Worm (Caenorhabditis elegans) whole organism, L4 larva: ENCODE results near the gene rpb-11.
A peak's percentile ranks its signal among the peaks of the same experiment; 100 is the strongest.

ENCODE experiments used
- F37D6.2 ChIP-seq: sonication (generic microtip); optimal IDR thresholded peaks from 2 replicates; lab custom pipeline; 2016; ENCODE audit warnings: mild to moderate bottlenecking, missing genetic modification characterization, missing compliant biosample characterization
- Y105C5A.15 ChIP-seq: fragments of 200-800 bp; sonication (Bioruptor generic); IDR thresholded peaks from 2 replicates; pipeline ENCODE4 v1.3.6; 2022; ENCODE audit warnings: missing genetic modification characterization, missing compliant biosample characterization
- Y48G9A.11 ChIP-seq: fragments of 200-800 bp; sonication (Bioruptor generic); IDR thresholded peaks from 2 replicates; pipeline ENCODE4 v1.3.6; 2022; ENCODE audit warnings: missing genetic modification reagents, missing genetic modification characterization, missing compliant biosample characterization
- Y5F2A.4 ChIP-seq: fragments of 200-800 bp; sonication (Bioruptor generic); optimal IDR thresholded peaks from 2 replicates; lab custom pipeline; 2018; ENCODE audit warnings: mild to moderate bottlenecking, missing genetic modification characterization, missing compliant biosample characterization
- aha-1 ChIP-seq: fragments of 150-350 bp; peaks from one replicate; lab custom pipeline; 2014; ENCODE audit warnings: missing biosample characterization, missing genetic modification characterization
- ama-1 ChIP-seq: fragments of 150-350 bp; optimal IDR thresholded peaks from 2 replicates; lab custom pipeline; 2014; ENCODE audit warnings: inconsistent platforms, mixed read lengths
- ceh-28 ChIP-seq: fragments of 150-350 bp; optimal IDR thresholded peaks from 2 replicates; lab custom pipeline; 2014; ENCODE audit warnings: missing biosample characterization, missing genetic modification reagents, missing genetic modification characterization
- ctbp-1 ChIP-seq: fragments of 200-800 bp; sonication (Bioruptor generic); IDR thresholded peaks from 2 replicates; pipeline ENCODE4 v1.3.6; 2022; ENCODE audit warnings: missing genetic modification reagents, missing genetic modification characterization, missing compliant biosample characterization
- daf-12 ChIP-seq: fragments of 150-350 bp; optimal IDR thresholded peaks from 2 replicates; lab custom pipeline; 2014; ENCODE audit warnings: missing biosample characterization, missing genetic modification reagents, missing genetic modification characterization
- dmd-6 ChIP-seq: fragments of 200-800 bp; sonication (Bioruptor generic); IDR thresholded peaks from 2 replicates; pipeline ENCODE4 v1.3.6; 2022; ENCODE audit warnings: missing genetic modification reagents, missing genetic modification characterization, missing compliant biosample characterization
- dmd-8 ChIP-seq: fragments of 200-800 bp; sonication (Bioruptor generic); IDR thresholded peaks from 2 replicates; pipeline ENCODE4 v1.3.6; 2022; ENCODE audit warnings: missing genetic modification characterization, missing compliant biosample characterization
- dpl-1 ChIP-seq: fragments of 150-350 bp; optimal IDR thresholded peaks from 2 replicates; lab custom pipeline; 2014; ENCODE audit warnings: missing biosample characterization, missing genetic modification reagents, missing genetic modification characterization
- egl-27 ChIP-seq: sonication (generic microtip); optimal IDR thresholded peaks from 3 replicates; lab custom pipeline; 2017; ENCODE audit warnings: missing biosample characterization, missing genetic modification reagents, missing genetic modification characterization
- gei-8 ChIP-seq: fragments of 200-800 bp; sonication (Bioruptor generic); optimal IDR thresholded peaks from 2 replicates; lab custom pipeline; 2018; ENCODE audit warnings: mild to moderate bottlenecking, missing genetic modification characterization, missing compliant biosample characterization
- hif-1 ChIP-seq, 2 experiments: sonication (generic microtip); optimal IDR thresholded peaks; 2 replicates each; lab custom pipeline; 2016 to 2017; ENCODE audit warnings: missing compliant biosample characterization in 2 of 2, missing genetic modification characterization in 2 of 2, missing genetic modification reagents in 2 of 2, missing genotype in 2 of 2, mild to moderate bottlenecking in 1 of 2
- hlh-11 ChIP-seq: fragments of 200-800 bp; sonication (Bioruptor generic); optimal IDR thresholded peaks from 2 replicates; lab custom pipeline; 2018; ENCODE audit warnings: mild to moderate bottlenecking, missing genetic modification characterization, missing compliant biosample characterization
- hlh-30 ChIP-seq: sonication (generic microtip); optimal IDR thresholded peaks from 2 replicates; lab custom pipeline; 2017; ENCODE audit warnings: antibody characterized with exemption, mild to moderate bottlenecking, missing genetic modification characterization, missing compliant biosample characterization; ENCODE audit not compliant: insufficient read depth
- hmg-1.1 ChIP-seq: fragments of 200-800 bp; sonication (Bioruptor generic); IDR thresholded peaks from 2 replicates; pipeline ENCODE4 v1.3.6; 2022; ENCODE audit warnings: missing genetic modification reagents, missing genetic modification characterization, missing compliant biosample characterization
- jun-1 ChIP-seq: fragments of 150-350 bp; optimal IDR thresholded peaks from 2 replicates; lab custom pipeline; 2014; ENCODE audit warnings: missing biosample characterization, missing genetic modification reagents, missing genetic modification characterization
- lin-13 ChIP-seq: fragments of 150-350 bp; optimal IDR thresholded peaks from 2 replicates; lab custom pipeline; 2014; ENCODE audit warnings: missing biosample characterization, missing genetic modification reagents, missing genetic modification characterization
- lin-15B ChIP-seq: fragments of 150-350 bp; sonication (generic microtip); optimal IDR thresholded peaks from 3 replicates; lab custom pipeline; 2014; ENCODE audit warnings: missing biosample characterization, missing genetic modification characterization
- lin-38 ChIP-seq: fragments of 200-800 bp; sonication (Bioruptor generic); IDR thresholded peaks from 2 replicates; pipeline ENCODE4 v1.3.6; 2022; ENCODE audit warnings: missing genetic modification reagents, missing genetic modification characterization, missing compliant biosample characterization
- lir-3 ChIP-seq: sonication (generic microtip); optimal IDR thresholded peaks from 2 replicates; lab custom pipeline; 2016; ENCODE audit warnings: mild to moderate bottlenecking, missing genetic modification characterization, missing compliant biosample characterization
- mdl-1 ChIP-seq, 2 experiments: fragments of 150-350 bp in 1 of 2; sonication (generic microtip) in 1 of 2; optimal IDR thresholded peaks; 2 replicates each; lab custom pipeline; 2014 to 2017; ENCODE audit warnings: missing biosample characterization in 2 of 2, missing genetic modification characterization in 2 of 2
- mdt-29 ChIP-seq: fragments of 200-800 bp; sonication (Bioruptor generic); IDR thresholded peaks from 2 replicates; pipeline ENCODE4 v1.3.6; 2022; ENCODE audit warnings: missing genetic modification reagents, missing genetic modification characterization, missing compliant biosample characterization
- nhr-11 ChIP-seq: fragments of 150-350 bp; optimal IDR thresholded peaks from 2 replicates; lab custom pipeline; 2014; ENCODE audit warnings: missing biosample characterization, missing genetic modification characterization
- nhr-111 ChIP-seq: fragments of 200-800 bp; sonication (Bioruptor generic); optimal IDR thresholded peaks from 2 replicates; lab custom pipeline; 2018; ENCODE audit warnings: mild to moderate bottlenecking, missing genetic modification characterization, missing compliant biosample characterization
- nhr-48 ChIP-seq: sonication (generic microtip); optimal IDR thresholded peaks from 2 replicates; lab custom pipeline; 2016; ENCODE audit warnings: mild to moderate bottlenecking, missing genetic modification characterization, missing compliant biosample characterization
- nhr-76 ChIP-seq: fragments of 150-350 bp; optimal IDR thresholded peaks from 2 replicates; lab custom pipeline; 2014; ENCODE audit warnings: missing biosample characterization, missing genetic modification characterization
- pha-4 ChIP-seq, 2 experiments: fragments of 150-350 bp in 1 of 2; fragments of 200-800 bp in 1 of 2; sonication (Bioruptor generic) in 1 of 2; IDR thresholded peaks in 1 of 2; optimal IDR thresholded peaks in 1 of 2; 2 replicates each; pipeline versions ENCODE4 v1.3.6 to Lab custom; 2014 to 2022; ENCODE audit warnings: missing genetic modification characterization in 2 of 2, missing genetic modification reagents in 2 of 2, missing biosample characterization in 1 of 2, missing compliant biosample characterization in 1 of 2
- pqm-1 ChIP-seq: sonication (generic microtip); optimal IDR thresholded peaks from 2 replicates; lab custom pipeline; 2017; ENCODE audit warnings: missing biosample characterization, missing genetic modification characterization
- rbr-2 ChIP-seq: sonication (generic microtip); optimal IDR thresholded peaks from 2 replicates; lab custom pipeline; 2016; ENCODE audit warnings: missing genotype, missing genetic modification characterization, missing compliant biosample characterization
- saeg-2 ChIP-seq: fragments of 200-800 bp; sonication (Bioruptor generic); IDR thresholded peaks from 2 replicates; pipeline ENCODE4 v1.3.6; 2022; ENCODE audit warnings: missing genetic modification reagents, missing genetic modification characterization, missing compliant biosample characterization
- sdz-12 ChIP-seq: fragments of 200-800 bp; sonication (Bioruptor generic); optimal IDR thresholded peaks from 2 replicates; lab custom pipeline; 2018; ENCODE audit warnings: mild to moderate bottlenecking, missing genetic modification characterization, missing compliant biosample characterization
- set-16 ChIP-seq: fragments of 200-800 bp; sonication (Bioruptor generic); IDR thresholded peaks from 2 replicates; pipeline ENCODE4 v1.3.6; 2022; ENCODE audit warnings: missing genetic modification reagents, missing genetic modification characterization, missing compliant biosample characterization
- skn-1 ChIP-seq: fragments of 150-350 bp; optimal IDR thresholded peaks from 2 replicates; lab custom pipeline; 2014; ENCODE audit warnings: missing biosample characterization, missing genetic modification characterization
- snpc-4 ChIP-seq: fragments of 150-350 bp; optimal IDR thresholded peaks from 2 replicates; lab custom pipeline; 2014; ENCODE audit warnings: missing biosample characterization, missing genetic modification characterization
- spr-3 ChIP-seq: fragments of 200-800 bp; sonication (Bioruptor generic); optimal IDR thresholded peaks from 2 replicates; lab custom pipeline; 2018; ENCODE audit warnings: mild to moderate bottlenecking, missing genetic modification characterization, missing compliant biosample characterization
- vab-7 ChIP-seq: fragments of 200-800 bp; sonication (Bioruptor generic); IDR thresholded peaks from 2 replicates; pipeline ENCODE4 v1.3.6; 2022; ENCODE audit warnings: missing genetic modification reagents, missing genetic modification characterization, missing compliant biosample characterization
- zag-1 ChIP-seq: fragments of 150-350 bp; optimal IDR thresholded peaks from 2 replicates; lab custom pipeline; 2014; ENCODE audit warnings: missing biosample characterization, missing genetic modification characterization
- zfp-3 ChIP-seq: fragments of 200-800 bp; sonication (Bioruptor generic); conservative IDR thresholded peaks from 2 replicates; pipeline ENCODE4 v1.3.6; 2022; ENCODE audit warnings: missing genetic modification reagents, missing genetic modification characterization, missing compliant biosample characterization
- ztf-11 ChIP-seq: fragments of 150-350 bp; optimal IDR thresholded peaks from 2 replicates; lab custom pipeline; 2014; ENCODE audit warnings: missing biosample characterization, missing genetic modification characterization

Gene rpb-11

DNA sequence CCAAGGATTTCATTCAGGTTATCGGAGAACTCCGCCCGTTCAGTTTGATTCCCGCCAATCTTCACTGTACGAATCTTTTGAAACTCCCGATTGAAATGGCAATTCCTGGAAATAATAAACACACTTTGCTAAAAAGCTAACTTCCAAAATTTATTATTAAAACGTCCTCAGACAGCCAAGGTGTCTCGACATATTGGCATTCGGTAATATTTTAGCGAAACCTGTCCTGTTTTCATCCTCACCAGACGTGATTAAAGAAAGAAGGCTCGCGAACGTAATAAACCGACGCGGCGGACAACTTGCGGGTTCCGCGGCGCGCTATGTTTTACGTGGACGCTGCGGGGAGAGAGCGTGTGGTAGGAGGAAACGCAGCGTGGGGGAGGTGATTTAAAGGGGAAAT, 41.7 kb upstream of the rpb-11 start (continued):
- TF ChIP-seq pha-4 (GFP tag; IDR thresholded peaks at IDR 0.05; lab: Robert Waterston, UW) (peak; percentile 66), pha-4 (tag; optimal IDR thresholded peaks at IDR 0.05; lab: Kevin White, UChicago) (no peak), egl-27 (tag; lab: Kevin White, UChicago) (no peak), lir-3 (tag; lab: Kevin White, UChicago) (peak; percentile 35), set-16 (GFP tag; lab: Robert Waterston, UW) (peak; percentile 53), lin-38 (peak; percentile 84), hlh-11 (tag; lab: Kevin White, UChicago) (peak; percentile 84), sdz-12 (GFP tag; lab: Kevin White, UChicago) (peak; percentile 49), lin-13 (peak; percentile 57), Y5F2A.4 (GFP tag; lab: Kevin White, UChicago) (peak; percentile 44), mdt-29 (GFP tag; lab: Robert Waterston, UW) (peak; percentile 79; the same call in 1 of the 2 replicates), dmd-6 (peak; percentile 78), F37D6.2 (peak; percentile 7), jun-1 (peak; percentile 70), nhr-48 (tag; lab: Kevin White, UChicago) (peak; percentile 74), nhr-76 (no peak), nhr-11 (tag; lab: Kevin White, UChicago) (peak; percentile 15), Y105C5A.15 (no peak), ztf-11 (tag; lab: Kevin White, UChicago) (no peak), skn-1 (tag; lab: Kevin White, UChicago) (no peak), hlh-30 (tag; lab: Kevin White, UChicago) (peak; percentile 81), snpc-4 (tag; lab: Kevin White, UChicago) (peak; percentile 98), dpl-1 (GFP tag; lab: Kevin White, UChicago) (peak; percentile 63), spr-3 (GFP tag; lab: Kevin White, UChicago) (peak; percentile 77), dmd-8 (GFP tag; lab: Robert Waterston, UW) (no peak), daf-12 (no peak), hif-1 (tag; optimal IDR thresholded peaks at IDR 0.05; lab: Kevin White, UChicago) (peak; percentile 20 to 51), lin-15B (tag; lab: Kevin White, UChicago) (no peak), zag-1 (tag; lab: Kevin White, UChicago) (no peak), vab-7 (GFP tag; lab: Robert Waterston, UW) (peak; percentile 44; the same call in 1 of the 2 replicates), pqm-1 (peak; percentile 40), nhr-111 (GFP tag; lab: Kevin White, UChicago) (peak; percentile 19), zfp-3 (GFP tag; lab: Robert Waterston, UW) (peak; percentile 64; the same call in 1 of the 2 replicates), Y48G9A.11 (peak; percentile 70), rbr-2 (tag; lab: Kevin White, UChicago) (peak; percentile 66), mdl-1 (tag; optimal IDR thresholded peaks at IDR 0.05; lab: Kevin White, UChicago) (peak in 1 of 2 experiments; percentile 56), ctbp-1 (GFP tag; lab: Robert Waterston, UW) (peak; percentile 71), hmg-1.1 (peak; percentile 81), ama-1 (peak; percentile 99), saeg-2 (GFP tag; lab: Robert Waterston, UW) (0 out of 2 replicates have a peak, but pooled peaks have one; percentile 69), aha-1 (tag; lab: Kevin White, UChicago) (peak; percentile 1), ceh-28 (tag; lab: Kevin White, UChicago) (no peak)

ce11 chrII:14018887-14019286, 41.0 kb upstream of the rpb-11 start:
- TF ChIP-seq ceh-28 (tag; lab: Kevin White, UChicago), result peak; percentile 88
- no peak for TF ChIP-seq gei-8 (GFP tag; lab: Kevin White, UChicago)
- TF ChIP-seq, all 104 proteins: peak for 1
